Fruit fly (Drosophila melanogaster) Kc167 (cell line): ENCODE measurements around the gene CG4872.

Experiments used
- Myc ChIP-seq: fragments of >200 bp; optimal IDR thresholded peaks from 2 replicates; lab custom pipeline; 2017; ENCODE audit warnings: missing external identifiers
- Sin3A ChIP-seq: fragments of >200 bp; optimal IDR thresholded peaks from 2 replicates; lab custom pipeline; 2018; ENCODE audit warnings: missing external identifiers
- h ChIP-seq: fragments of >200 bp; optimal IDR thresholded peaks from 3 replicates; lab custom pipeline; 2018; ENCODE audit warnings: missing external identifiers
- insv ChIP-seq: fragments of >200 bp; optimal IDR thresholded peaks from 3 replicates; lab custom pipeline; 2018; ENCODE audit warnings: missing external identifiers
- psq ChIP-seq: fragments of >200 bp; optimal IDR thresholded peaks from 2 replicates; lab custom pipeline; 2017; ENCODE audit warnings: missing external identifiers
- ttk ChIP-seq: sonication (Bioruptor generic); optimal IDR thresholded peaks from 2 replicates; lab custom pipeline; 2017; ENCODE audit warnings: missing external identifiers

CG4872 gene

DNA sequence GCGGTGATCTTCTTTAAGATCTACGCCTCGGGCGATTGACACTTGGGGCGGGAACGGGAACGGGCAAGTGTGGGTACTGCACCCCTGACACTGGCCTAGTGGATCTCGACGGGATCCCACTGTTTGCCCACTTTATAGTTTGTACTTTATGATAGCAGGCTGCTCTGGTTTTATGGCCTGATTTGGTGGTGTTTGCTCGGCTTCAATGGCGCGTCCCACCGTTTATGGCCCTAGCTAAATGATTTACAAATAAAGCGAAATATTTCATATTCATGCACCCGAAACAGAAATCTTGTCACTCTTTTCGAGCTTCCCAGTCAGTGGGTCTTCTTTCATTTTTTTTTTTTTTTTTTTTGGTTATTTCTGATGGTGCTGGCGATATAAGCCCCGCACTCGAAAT lies 9.5 kb downstream of the CG4872 start:
- TF ChIP-seq Myc (lab: Kevin White, UChicago), result no peak
- TF ChIP-seq ttk (lab: Kevin White, UChicago), result no peak
- TF ChIP-seq insv (lab: Kevin White, UChicago), result no peak
- TF ChIP-seq h, result no peak
- no peak for TF ChIP-seq Sin3A (lab: Kevin White, UChicago)
- TF ChIP-seq psq (lab: Kevin White, UChicago), result no peak

DNA sequence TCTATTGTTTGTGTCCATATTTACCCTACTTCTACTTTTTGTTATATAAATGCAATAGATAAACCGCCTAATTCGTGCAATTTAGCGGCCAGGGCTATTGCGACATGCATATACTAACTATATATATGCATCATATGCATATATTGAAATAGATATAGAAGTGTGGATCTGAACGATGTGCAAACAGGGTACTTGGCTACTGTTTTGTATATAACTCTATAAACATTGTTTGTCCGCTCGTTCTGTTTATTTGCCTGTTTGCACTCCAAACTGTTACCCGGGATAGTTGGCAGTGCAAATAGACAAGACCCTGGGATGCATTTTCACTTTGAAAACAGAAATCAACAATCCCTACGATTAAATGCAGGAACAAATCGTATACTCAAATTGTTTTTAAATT lies 11.9 kb downstream of the CG4872 start:
- TF ChIP-seq Sin3A (lab: Kevin White, UChicago) (no peak), Myc (lab: Kevin White, UChicago) (no peak), h (no peak), insv (lab: Kevin White, UChicago) (no peak), ttk (lab: Kevin White, UChicago) (no peak), psq (lab: Kevin White, UChicago) (no peak)

DNA sequence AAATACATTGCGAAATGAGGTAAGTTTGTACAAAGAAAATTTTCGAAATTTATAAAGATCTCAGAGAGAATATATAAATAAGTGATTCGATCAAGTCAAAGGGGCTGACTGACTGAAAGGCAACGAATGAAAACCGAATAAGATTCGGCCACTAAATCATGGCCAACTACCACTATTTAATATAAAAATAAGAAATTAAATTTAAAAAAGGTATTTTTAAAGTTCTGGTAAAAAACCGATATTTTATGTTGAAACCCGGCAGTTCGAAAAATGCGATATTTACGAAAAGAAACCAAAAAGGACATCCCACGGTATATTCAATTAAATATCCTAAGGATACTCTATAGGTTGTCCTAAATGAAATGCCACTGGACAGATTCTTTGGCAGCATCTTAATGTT lies 15.9 kb downstream of the CG4872 start, which contains the start of gene CG33252:
CG33252 (minus strand) TSS at position 101 of the 400 bp plus-strand sequence.
- no peak for TF ChIP-seq insv (lab: Kevin White, UChicago)
- TF ChIP-seq Sin3A (lab: Kevin White, UChicago), result no peak
- no peak for TF ChIP-seq Myc (lab: Kevin White, UChicago)
- TF ChIP-seq h, result no peak
- TF ChIP-seq ttk (lab: Kevin White, UChicago), result no peak
- no peak for TF ChIP-seq psq (lab: Kevin White, UChicago)

DNA sequence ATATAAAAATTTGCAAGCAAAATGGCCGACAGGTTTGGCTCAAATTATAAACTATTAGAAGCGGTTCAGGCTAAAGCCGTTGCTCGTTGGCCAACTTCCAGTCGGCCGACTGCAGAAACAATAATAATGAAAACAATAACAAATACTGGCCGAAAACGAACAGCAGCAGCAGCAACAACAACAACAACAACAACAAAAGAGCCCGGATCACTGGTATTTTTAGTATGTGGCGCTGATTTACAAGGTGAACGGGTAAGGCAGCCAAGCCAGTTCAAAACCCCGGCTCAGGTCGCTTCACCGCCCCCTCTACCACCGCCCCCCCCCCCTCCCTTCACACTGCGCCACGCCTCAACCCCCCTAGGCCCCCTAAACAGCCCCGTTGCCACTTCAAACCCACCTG lies 19.1 kb downstream of the CG4872 start:
- TF ChIP-seq ttk (lab: Kevin White, UChicago) (no peak), Sin3A (lab: Kevin White, UChicago) (no peak), insv (lab: Kevin White, UChicago) (no peak), Myc (lab: Kevin White, UChicago) (no peak), h (no peak), psq (lab: Kevin White, UChicago) (no peak)

DNA sequence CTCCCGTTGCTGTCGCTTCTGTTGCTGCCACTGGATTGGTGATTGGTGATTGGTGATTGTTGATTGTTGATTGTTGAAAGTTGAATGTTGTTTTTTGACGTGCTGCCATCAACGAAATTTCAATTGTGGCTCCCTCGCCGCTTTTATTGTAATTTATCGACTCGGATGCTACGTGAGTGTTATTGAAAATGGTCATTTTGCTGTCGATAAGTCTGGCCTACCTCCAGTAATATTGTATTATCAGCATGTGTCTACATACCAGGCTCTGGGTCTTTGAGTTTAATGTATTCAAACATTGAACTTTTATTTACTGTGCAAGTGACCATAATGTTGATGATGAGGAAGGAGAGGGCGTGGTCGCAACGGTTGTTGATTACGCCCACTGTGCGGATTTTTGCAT lies 21.3 kb downstream of the CG4872 start:
- TF ChIP-seq h (no peak), ttk (lab: Kevin White, UChicago) (no peak), insv (lab: Kevin White, UChicago) (no peak), psq (lab: Kevin White, UChicago) (no peak), Myc (lab: Kevin White, UChicago) (no peak), Sin3A (lab: Kevin White, UChicago) (no peak)

DNA sequence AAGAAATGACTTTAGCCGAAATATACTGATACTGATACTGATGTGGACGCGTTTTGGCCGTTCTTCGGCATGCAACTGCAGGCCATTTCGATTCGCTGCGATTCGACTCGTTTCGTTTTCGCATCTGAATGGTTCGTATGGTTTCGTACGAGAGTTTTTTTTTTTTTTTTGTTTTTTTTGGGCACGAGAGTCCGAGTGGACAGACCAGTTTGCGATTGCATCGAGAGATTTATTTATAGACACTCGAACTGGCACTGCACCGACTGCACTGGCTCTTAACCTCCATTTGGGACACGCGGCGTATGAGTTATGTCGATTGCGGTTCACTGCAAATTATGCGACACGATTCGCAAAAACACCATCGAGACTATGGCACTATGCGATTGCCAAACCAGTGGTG lies 24.9 kb downstream of the CG4872 start:
- TF ChIP-seq h (no peak), ttk (lab: Kevin White, UChicago) (no peak), psq (lab: Kevin White, UChicago) (no peak), Myc (lab: Kevin White, UChicago) (no peak), insv (lab: Kevin White, UChicago) (no peak), Sin3A (lab: Kevin White, UChicago) (no peak)

DNA sequence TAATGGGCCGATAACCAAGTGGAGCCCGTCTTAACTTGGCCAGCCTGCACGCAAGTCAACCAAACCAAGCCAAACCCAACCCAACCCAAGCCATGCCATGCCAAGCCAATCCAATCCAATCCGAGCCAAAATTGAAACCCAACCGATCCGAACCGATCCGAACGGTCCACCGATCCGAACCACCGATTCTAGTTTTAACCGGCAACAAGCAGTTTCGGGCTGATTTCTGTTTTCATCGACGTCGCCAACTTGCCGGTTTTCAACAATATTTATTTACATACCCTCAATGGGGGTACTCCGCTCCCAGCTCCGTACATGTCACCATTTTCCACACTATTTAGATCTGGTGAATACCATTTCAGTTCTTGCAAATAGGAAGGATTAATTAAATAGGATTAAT lies 25.9 kb downstream of the CG4872 start:
- TF ChIP-seq insv (lab: Kevin White, UChicago), result no peak
- no peak for TF ChIP-seq ttk (lab: Kevin White, UChicago)
- no peak for TF ChIP-seq psq (lab: Kevin White, UChicago)
- no peak for TF ChIP-seq Myc (lab: Kevin White, UChicago)
- TF ChIP-seq h, result no peak
- TF ChIP-seq Sin3A (lab: Kevin White, UChicago), result no peak

DNA sequence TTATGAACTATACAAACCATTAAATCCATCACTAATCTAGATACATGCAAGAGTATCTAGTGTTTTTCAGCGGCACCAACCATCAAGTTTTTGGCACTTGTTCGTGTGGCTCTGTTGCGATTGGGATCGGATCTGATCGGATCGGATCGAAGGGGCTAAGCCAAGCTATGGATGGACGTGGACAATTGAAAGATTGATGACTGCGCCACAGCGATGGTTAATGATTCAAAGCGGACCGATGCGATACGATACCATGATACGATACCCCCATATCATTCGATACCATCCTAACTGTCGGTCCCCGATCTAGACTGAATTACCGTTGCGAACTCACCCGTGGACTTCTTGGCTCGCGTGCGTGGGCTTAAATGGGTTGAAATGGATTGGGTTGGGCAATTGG lies 26.5 kb downstream of the CG4872 start:
- TF ChIP-seq ttk (lab: Kevin White, UChicago) (no peak), Myc (lab: Kevin White, UChicago) (no peak), h (no peak), psq (lab: Kevin White, UChicago) (no peak), Sin3A (lab: Kevin White, UChicago) (no peak), insv (lab: Kevin White, UChicago) (no peak)

DNA sequence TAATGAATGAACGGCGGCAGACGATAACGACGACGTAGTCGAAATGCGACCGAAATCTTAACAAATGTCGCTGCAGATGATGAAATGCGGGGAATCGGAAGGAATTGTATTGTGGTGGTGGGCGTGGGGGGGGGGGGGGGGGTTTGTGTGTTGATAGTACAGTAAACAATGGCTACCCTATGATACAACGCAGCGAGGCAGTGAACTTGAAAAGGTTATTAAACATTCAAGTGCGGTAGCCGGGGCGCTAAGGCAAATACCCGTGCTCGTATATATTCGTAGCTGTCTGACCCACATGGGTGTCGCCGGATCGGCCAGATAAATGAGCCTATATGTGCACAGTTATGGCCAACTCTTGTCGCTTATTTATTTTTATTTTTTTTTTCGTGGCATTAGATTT lies 28.1 kb downstream of the CG4872 start:
- TF ChIP-seq ttk (lab: Kevin White, UChicago) (no peak), psq (lab: Kevin White, UChicago) (no peak), Sin3A (lab: Kevin White, UChicago) (no peak)

DNA sequence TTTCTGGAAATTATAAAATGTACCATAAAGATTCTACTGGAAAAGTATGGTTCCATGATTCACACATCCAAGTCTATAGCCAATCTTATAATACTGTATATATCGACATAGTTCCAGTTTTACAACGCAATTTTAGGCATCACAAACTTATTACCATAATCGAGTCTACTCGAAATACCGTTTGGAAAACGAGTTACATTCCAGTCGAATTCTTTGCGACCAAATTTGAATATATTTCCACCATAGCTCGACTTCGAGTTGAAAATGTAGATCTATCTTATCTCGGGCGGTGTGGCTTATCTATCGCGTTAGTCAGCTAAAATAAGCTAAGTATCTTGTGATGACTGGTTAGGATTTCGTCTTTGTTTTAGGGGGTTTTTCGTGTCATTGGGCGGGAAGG lies 28.7 kb downstream of the CG4872 start:
- TF ChIP-seq Sin3A (lab: Kevin White, UChicago) (no peak), insv (lab: Kevin White, UChicago) (no peak), psq (lab: Kevin White, UChicago) (no peak), h (no peak)

DNA sequence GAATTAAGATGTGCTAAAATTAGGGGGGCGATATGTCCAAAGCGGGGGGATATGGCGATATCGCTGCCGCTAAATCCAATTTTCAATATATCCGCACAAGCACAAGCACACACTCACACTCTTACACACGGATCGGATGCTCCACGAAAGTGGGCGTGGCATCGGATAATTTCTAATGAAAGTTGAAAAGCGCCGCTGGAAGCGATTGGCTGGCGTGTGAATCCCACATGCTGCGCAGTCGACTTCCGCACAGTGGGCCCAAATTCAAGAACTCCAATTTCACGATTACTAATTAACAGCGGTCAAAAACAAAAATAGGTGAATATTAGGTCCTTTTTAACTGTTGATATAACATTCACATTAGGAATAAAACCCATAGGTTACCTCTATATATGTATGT lies 30.8 kb downstream of the CG4872 start:
- TF ChIP-seq h (no peak), insv (lab: Kevin White, UChicago) (no peak), Sin3A (lab: Kevin White, UChicago) (no peak), psq (lab: Kevin White, UChicago) (no peak), ttk (lab: Kevin White, UChicago) (no peak), Myc (lab: Kevin White, UChicago) (no peak)

DNA sequence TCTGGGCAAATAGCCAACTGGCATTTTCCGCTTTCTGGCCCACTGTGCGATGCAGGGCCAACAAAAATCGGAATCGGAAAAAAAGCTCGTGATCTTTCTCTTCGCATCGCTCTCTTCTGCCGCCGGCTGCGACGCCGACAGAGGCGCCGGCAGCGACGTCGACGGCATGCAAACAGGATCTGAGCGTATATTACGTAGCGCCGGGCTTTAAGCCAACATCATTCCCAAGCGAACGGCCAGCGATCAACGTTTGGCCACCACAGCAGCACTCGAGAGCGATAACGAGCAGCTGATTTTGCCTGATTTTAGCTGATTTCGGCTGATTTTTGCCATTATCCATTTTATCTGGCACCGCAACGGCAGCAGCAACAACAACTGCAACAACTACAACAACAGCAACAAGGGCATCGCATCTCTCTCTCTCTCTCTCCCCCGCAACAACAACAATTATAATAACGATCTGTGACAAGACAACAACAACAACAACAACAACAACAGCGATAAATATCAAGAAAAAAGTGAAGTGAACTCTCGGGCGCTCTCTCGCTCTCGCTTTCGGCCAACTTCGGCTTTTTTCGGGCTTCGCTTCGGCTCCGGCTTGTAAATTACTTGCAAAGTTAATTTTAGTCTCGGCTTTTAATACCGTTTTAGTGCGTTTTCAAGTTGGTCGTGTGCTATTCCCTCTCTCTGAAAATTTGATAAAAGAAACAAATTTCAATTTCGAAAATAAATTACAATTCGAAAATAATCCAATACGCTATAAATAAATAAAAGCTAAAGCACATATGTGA lies 32.0 kb downstream of the CG4872 start, which contains the start of gene CG4928:
CG4928 (plus strand) TSS at position 216 of the 791 bp plus-strand sequence.
- no peak for TF ChIP-seq insv (lab: Kevin White, UChicago)
- no peak for TF ChIP-seq Myc (lab: Kevin White, UChicago)
- TF ChIP-seq Sin3A (lab: Kevin White, UChicago), result no peak
- TF ChIP-seq psq (lab: Kevin White, UChicago), result no peak
- TF ChIP-seq ttk (lab: Kevin White, UChicago), result no peak
- TF ChIP-seq h, result no peak
